Worm (Caenorhabditis elegans): ENCODE results near the gene Y57A10C.9.

Gene Y57A10C.9

DNA sequence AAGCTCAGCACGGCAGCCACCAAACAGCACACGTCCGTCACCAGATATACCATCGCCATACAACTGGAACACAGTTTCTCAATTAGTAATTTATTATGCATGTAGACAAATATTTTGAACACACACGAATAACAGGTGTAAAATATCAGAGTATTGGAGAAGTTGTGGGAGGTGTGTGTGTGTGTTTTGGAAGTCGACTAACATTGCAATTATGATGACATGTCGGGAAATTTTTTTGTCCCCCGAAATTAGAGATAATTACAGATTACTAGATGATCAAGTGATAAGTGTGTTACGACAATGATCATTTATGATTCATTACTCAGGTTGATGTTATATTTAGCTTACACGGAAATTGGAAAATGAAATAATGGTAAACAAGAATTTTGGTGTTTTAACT, 8.6 kb downstream of the Y57A10C.9 start, which contains the start of gene Y57A10C.8:
Y57A10C.8 (minus strand) TSS at position 101 of the 400 bp plus-strand sequence.
- TF ChIP-seq aly-1 (tag; optimal IDR thresholded peaks at IDR 0.05): no peak
- no peak for TF ChIP-seq tbx-11 (GFP tag; IDR thresholded peaks at IDR 0.05)
- TF ChIP-seq scrt-1 (GFP tag; IDR thresholded peaks at IDR 0.05): no peak
- no peak for TF ChIP-seq tra-4 (tag; optimal IDR thresholded peaks at IDR 0.05)
- no peak for TF ChIP-seq F13C5.2 (tag; optimal IDR thresholded peaks at IDR 0.05)
- TF ChIP-seq hmg-4 (GFP tag; optimal IDR thresholded peaks at IDR 0.05): no peak
- no peak for TF ChIP-seq ets-7 (tag; optimal IDR thresholded peaks at IDR 0.05)
- TF ChIP-seq hnd-1 (tag; optimal IDR thresholded peaks at IDR 0.05): no peak
- no peak for TF ChIP-seq hmbx-1 (tag; optimal IDR thresholded peaks at IDR 0.05)
- no peak for TF ChIP-seq tbx-37 (GFP tag; conservative IDR thresholded peaks at IDR 0.05)
- TF ChIP-seq sea-1 (GFP tag; conservative IDR thresholded peaks at IDR 0.05): no peak
- no peak for TF ChIP-seq ceh-36 (tag; optimal IDR thresholded peaks at IDR 0.05)
- no peak for TF ChIP-seq ceh-13 (GFP tag; optimal IDR thresholded peaks at IDR 0.05)
- TF ChIP-seq pes-1 (GFP tag; IDR thresholded peaks at IDR 0.05): no peak
- TF ChIP-seq B0310.2 (tag; optimal IDR thresholded peaks at IDR 0.05): no peak
- no peak for TF ChIP-seq flt-1 (GFP tag; IDR thresholded peaks at IDR 0.05)
- TF ChIP-seq ama-1 (optimal IDR thresholded peaks at IDR 0.05): no peak

ce11 chrII:12425644-12426222, 12.6 kb downstream of the Y57A10C.9 start, which contains the start of gene daf-22:
Gene daf-22 (minus strand): TSS chrII:12425694.
- TF ChIP-seq F13C5.2 (tag; optimal IDR thresholded peaks at IDR 0.05) (no peak), flt-1 (GFP tag; IDR thresholded peaks at IDR 0.05) (no peak), tbx-11 (GFP tag; IDR thresholded peaks at IDR 0.05) (no peak), pes-1 (GFP tag; IDR thresholded peaks at IDR 0.05) (no peak), ceh-13 (GFP tag; optimal IDR thresholded peaks at IDR 0.05) (no peak), ama-1 (optimal IDR thresholded peaks at IDR 0.05) (no peak), sea-1 (GFP tag; conservative IDR thresholded peaks at IDR 0.05) (no peak)

DNA sequence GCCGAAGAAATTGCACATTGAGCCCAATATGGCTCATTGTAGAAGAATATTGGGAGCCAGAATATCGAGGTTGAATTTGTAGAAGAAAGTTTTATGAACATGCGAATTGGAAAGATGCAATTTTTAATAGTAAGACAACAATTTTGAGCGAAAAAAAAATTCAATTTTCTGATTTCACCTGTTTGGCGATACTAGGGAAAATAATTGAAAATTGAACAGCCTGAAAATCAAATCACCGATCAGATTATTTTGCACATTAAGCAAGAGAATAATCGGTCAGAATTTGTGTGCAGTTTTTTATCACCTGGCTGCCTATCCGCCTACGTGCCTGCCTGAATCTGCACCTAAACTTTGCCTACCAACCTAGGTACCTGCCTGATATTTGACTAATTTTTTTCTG, 17.9 kb downstream of the Y57A10C.9 start, which contains the start of gene sre-26:
sre-26 (minus strand) TSS at position 101 of the 400 bp plus-strand sequence.
- TF ChIP-seq B0310.2 (tag; optimal IDR thresholded peaks at IDR 0.05) (no peak), ama-1 (optimal IDR thresholded peaks at IDR 0.05) (no peak), ets-7 (tag; optimal IDR thresholded peaks at IDR 0.05) (no peak)

DNA sequence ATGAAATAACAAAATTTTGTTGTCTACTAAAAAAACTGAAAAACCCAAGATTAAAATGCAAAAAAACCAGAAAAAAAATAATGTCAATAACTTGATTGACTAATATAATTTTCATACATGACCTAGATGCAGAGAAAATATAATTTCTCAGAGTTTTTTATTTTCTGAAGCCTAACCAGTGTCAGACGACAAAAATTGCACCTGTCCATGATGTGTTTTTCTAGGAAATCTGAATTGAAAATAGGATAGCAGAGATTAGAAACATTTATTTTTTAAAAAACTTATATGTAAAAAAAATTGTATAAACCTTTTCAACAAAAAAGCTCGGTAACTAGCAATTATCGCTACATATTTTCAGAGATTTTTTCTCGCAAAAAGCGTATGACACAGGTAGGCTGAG, 20.3 kb downstream of the Y57A10C.9 start:
- TF ChIP-seq ceh-36 (tag; optimal IDR thresholded peaks at IDR 0.05): no peak
- TF ChIP-seq aly-1 (tag; optimal IDR thresholded peaks at IDR 0.05): no peak
- no peak for TF ChIP-seq hmbx-1 (tag; optimal IDR thresholded peaks at IDR 0.05)
- no peak for TF ChIP-seq ama-1 (optimal IDR thresholded peaks at IDR 0.05)
- no peak for TF ChIP-seq tbx-37 (GFP tag; conservative IDR thresholded peaks at IDR 0.05)
- no peak for TF ChIP-seq ets-7 (tag; optimal IDR thresholded peaks at IDR 0.05)
- no peak for TF ChIP-seq tra-4 (tag; optimal IDR thresholded peaks at IDR 0.05)
- TF ChIP-seq tbx-11 (GFP tag; IDR thresholded peaks at IDR 0.05): no peak

DNA sequence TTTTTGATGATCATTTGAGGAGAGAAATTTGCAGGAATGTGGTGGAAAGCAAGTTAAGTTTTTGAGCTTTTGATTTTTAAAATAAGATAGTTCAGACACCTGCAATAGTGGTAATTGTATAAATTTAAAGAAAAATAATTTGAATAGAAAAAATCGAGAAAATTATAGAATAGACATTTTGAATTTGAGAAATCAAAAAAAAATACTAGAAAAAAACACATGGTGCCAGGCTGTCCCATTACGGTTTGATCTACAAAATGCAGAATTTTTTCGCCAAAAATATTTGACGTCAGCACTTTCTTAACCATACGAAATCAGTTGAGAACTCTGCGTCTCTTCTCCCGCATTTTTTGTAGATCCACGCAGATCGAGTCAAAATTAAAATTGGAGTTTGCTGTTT, 20.8 kb downstream of the Y57A10C.9 start, which contains the start of gene sre-27:
sre-27 (minus strand) TSS at position 101 of the 400 bp plus-strand sequence.
- TF ChIP-seq tbx-37 (GFP tag; conservative IDR thresholded peaks at IDR 0.05) (no peak), hmg-4 (GFP tag; optimal IDR thresholded peaks at IDR 0.05) (no peak), tbx-11 (GFP tag; IDR thresholded peaks at IDR 0.05) (no peak), ama-1 (optimal IDR thresholded peaks at IDR 0.05) (no peak), tra-4 (tag; optimal IDR thresholded peaks at IDR 0.05) (no peak), B0310.2 (tag; optimal IDR thresholded peaks at IDR 0.05) (no peak), ets-7 (tag; optimal IDR thresholded peaks at IDR 0.05) (no peak), aly-1 (tag; optimal IDR thresholded peaks at IDR 0.05) (no peak), F13C5.2 (tag; optimal IDR thresholded peaks at IDR 0.05) (no peak), hmbx-1 (tag; optimal IDR thresholded peaks at IDR 0.05) (no peak), flt-1 (GFP tag; IDR thresholded peaks at IDR 0.05) (no peak), sea-1 (GFP tag; conservative IDR thresholded peaks at IDR 0.05) (no peak), ceh-13 (GFP tag; optimal IDR thresholded peaks at IDR 0.05) (no peak), pes-1 (GFP tag; IDR thresholded peaks at IDR 0.05) (no peak)

DNA sequence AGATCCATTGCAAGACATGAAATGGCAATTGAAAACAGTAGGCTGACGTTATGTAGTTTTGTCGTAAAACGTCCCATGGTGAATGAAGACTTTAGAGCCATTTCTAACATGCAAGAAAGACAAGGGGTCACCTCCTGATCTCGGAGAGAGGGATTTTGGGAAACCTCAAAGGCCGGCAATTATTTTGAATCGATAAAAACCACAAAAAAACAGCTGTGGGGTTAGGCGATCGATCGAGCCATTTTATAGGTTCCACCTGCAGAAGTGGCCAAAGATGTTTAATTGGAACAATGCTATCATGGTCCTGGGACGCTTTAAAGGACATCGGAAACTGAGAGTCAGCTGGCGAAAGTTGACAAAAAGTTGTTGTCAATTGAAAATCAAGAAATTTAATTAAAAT, 23.5 kb downstream of the Y57A10C.9 start, which contains the start of gene Y57A10C.11:
Y57A10C.11 (minus strand) TSS at position 101 of the 400 bp plus-strand sequence.
- no peak for TF ChIP-seq pes-1 (GFP tag; IDR thresholded peaks at IDR 0.05)
- no peak for TF ChIP-seq ceh-13 (GFP tag; optimal IDR thresholded peaks at IDR 0.05)
- no peak for TF ChIP-seq scrt-1 (GFP tag; IDR thresholded peaks at IDR 0.05)
- no peak for TF ChIP-seq aly-1 (tag; optimal IDR thresholded peaks at IDR 0.05)
- TF ChIP-seq flt-1 (GFP tag; IDR thresholded peaks at IDR 0.05): no peak
- TF ChIP-seq ama-1 (optimal IDR thresholded peaks at IDR 0.05): no peak
- TF ChIP-seq F13C5.2 (tag; optimal IDR thresholded peaks at IDR 0.05): no peak
- no peak for TF ChIP-seq ceh-36 (tag; optimal IDR thresholded peaks at IDR 0.05)
- TF ChIP-seq ets-7 (tag; optimal IDR thresholded peaks at IDR 0.05): no peak
- TF ChIP-seq B0310.2 (tag; optimal IDR thresholded peaks at IDR 0.05): no peak
- TF ChIP-seq hmg-4 (GFP tag; optimal IDR thresholded peaks at IDR 0.05): no peak
- no peak for TF ChIP-seq hnd-1 (tag; optimal IDR thresholded peaks at IDR 0.05)

- TF ChIP-seq ama-1 (optimal IDR thresholded peaks at IDR 0.05) (no peak), ceh-36 (tag; optimal IDR thresholded peaks at IDR 0.05) (no peak), scrt-1 (GFP tag; IDR thresholded peaks at IDR 0.05) (no peak), tbx-37 (GFP tag; conservative IDR thresholded peaks at IDR 0.05) (no peak), pes-1 (GFP tag; IDR thresholded peaks at IDR 0.05) (no peak), B0310.2 (tag; optimal IDR thresholded peaks at IDR 0.05) (no peak), aly-1 (tag; optimal IDR thresholded peaks at IDR 0.05) (no peak), ceh-13 (GFP tag; optimal IDR thresholded peaks at IDR 0.05) (no peak), sea-1 (GFP tag; conservative IDR thresholded peaks at IDR 0.05) (no peak), flt-1 (GFP tag; IDR thresholded peaks at IDR 0.05) (no peak), ets-7 (tag; optimal IDR thresholded peaks at IDR 0.05) (no peak), hmg-4 (GFP tag; optimal IDR thresholded peaks at IDR 0.05) (no peak)
Measured at ce11 chrII:12412417-12412816, 25.9 kb downstream of the Y57A10C.9 start, which contains the start of gene Y57A10C.1. Gene Y57A10C.1 (minus strand): TSS chrII:12412517.

Measured in whole organism, early embryonic.